Fruit fly (Drosophila melanogaster) whole organism, embryonic: ENCODE data around the gene CG13386.

ENCODE experiments used
- Atf6 ChIP-seq: fragments of 200-800 bp; sonication (Bioruptor generic); IDR thresholded peaks from 2 replicates; pipeline ENCODE4 v1.3.6; 2022; ENCODE audit warnings: missing biosample characterization, missing genetic modification characterization
- BtbVII ChIP-seq: fragments of 200-800 bp; sonication (Bioruptor generic); optimal IDR thresholded peaks from 3 replicates; lab custom pipeline; 2017; ENCODE audit warnings: missing biosample characterization, mild to moderate bottlenecking, missing genetic modification characterization
- CG10366 ChIP-seq: fragments of 200-800 bp; sonication (Bioruptor generic); IDR thresholded peaks from 2 replicates; pipeline ENCODE4 v1.3.6; 2022; ENCODE audit warnings: missing biosample characterization, missing genetic modification characterization
- CG10654 ChIP-seq: fragments of 200-800 bp; sonication (Bioruptor generic); optimal IDR thresholded peaks from 2 replicates; lab custom pipeline; 2016; ENCODE audit warnings: missing biosample characterization, missing genetic modification characterization
- CG11093 ChIP-seq: fragments of 200-800 bp; sonication (Bioruptor generic); IDR thresholded peaks from 3 replicates; pipeline ENCODE4 v1.3.6; 2022; ENCODE audit warnings: missing biosample characterization, missing genetic modification characterization
- CG12744 ChIP-seq: fragments of 200-800 bp; sonication (Bioruptor generic); optimal IDR thresholded peaks from 2 replicates; lab custom pipeline; 2016; ENCODE audit warnings: missing biosample characterization, missing genetic modification characterization
- CG17568 ChIP-seq: fragments of 200-800 bp; sonication (Bioruptor generic); optimal IDR thresholded peaks from 2 replicates; lab custom pipeline; 2018; ENCODE audit warnings: missing biosample characterization, mild to moderate bottlenecking, missing genetic modification characterization, moderate library complexity
- CG1792 ChIP-seq: fragments of 200-800 bp; sonication (Bioruptor generic); optimal IDR thresholded peaks from 2 replicates; lab custom pipeline; 2016; ENCODE audit warnings: missing biosample characterization, missing genetic modification characterization
- CG2120 ChIP-seq: fragments of 200-800 bp; sonication (Bioruptor generic); optimal IDR thresholded peaks from 3 replicates; lab custom pipeline; 2016; ENCODE audit warnings: missing biosample characterization, missing genetic modification characterization
- CG2129 ChIP-seq: fragments of 200-800 bp; sonication (Bioruptor generic); IDR thresholded peaks from 2 replicates; pipeline ENCODE4 v1.3.6; 2022; ENCODE audit warnings: missing biosample characterization, missing genetic modification characterization; ENCODE audit not compliant: partially characterized antibody
- CG2678 ChIP-seq: fragments of 200-800 bp; sonication (Bioruptor generic); optimal IDR thresholded peaks from 3 replicates; lab custom pipeline; 2019; ENCODE audit warnings: missing biosample characterization, mild to moderate bottlenecking, missing genetic modification characterization, moderate library complexity
- CG31441 ChIP-seq: fragments of 200-800 bp; sonication (Bioruptor generic); IDR thresholded peaks from 2 replicates; pipeline ENCODE4 v1.3.6; 2022; ENCODE audit warnings: missing biosample characterization, missing genetic modification characterization
- CG32772 ChIP-seq: fragments of 200-800 bp; sonication (Bioruptor generic); IDR thresholded peaks from 2 replicates; pipeline ENCODE4 v1.3.6; 2022; ENCODE audit warnings: missing biosample characterization, missing genetic modification characterization
- CG4328 ChIP-seq: fragments of 200-800 bp; sonication (Bioruptor generic); optimal IDR thresholded peaks from 3 replicates; lab custom pipeline; 2017; ENCODE audit warnings: missing biosample characterization, missing genetic modification reagents, missing genetic modification characterization
- CG5180 ChIP-seq: fragments of 200-800 bp; sonication (Bioruptor generic); optimal IDR thresholded peaks from 3 replicates; lab custom pipeline; 2017; ENCODE audit warnings: missing biosample characterization, missing genetic modification characterization, mild to moderate bottlenecking, moderate library complexity, missing genetic modification reagents
- CG6813 ChIP-seq: fragments of 200-800 bp; sonication (Bioruptor generic); optimal IDR thresholded peaks from 2 replicates; lab custom pipeline; 2017; ENCODE audit warnings: missing biosample characterization, missing genetic modification characterization, mild to moderate bottlenecking, moderate library complexity, missing genetic modification reagents
- CG8281 ChIP-seq: fragments of 200-800 bp; sonication (Bioruptor generic); optimal IDR thresholded peaks from 2 replicates; lab custom pipeline; 2018; ENCODE audit warnings: missing biosample characterization, mild to moderate bottlenecking, missing genetic modification characterization, moderate library complexity
- CG8478 ChIP-seq: fragments of >200 bp; optimal IDR thresholded peaks from 2 replicates; lab custom pipeline; 2018
- CG8765 ChIP-seq: fragments of 200-800 bp; sonication (Bioruptor generic); IDR thresholded peaks from 2 replicates; pipeline ENCODE4 v1.3.6; 2022; ENCODE audit warnings: missing biosample characterization, missing genetic modification characterization
- CG8924 ChIP-seq: fragments of 200-800 bp; optimal IDR thresholded peaks from 3 replicates; lab custom pipeline; 2019; ENCODE audit warnings: missing biosample characterization, mild to moderate bottlenecking, missing genetic modification characterization, moderate library complexity
- CG8944 ChIP-seq: fragments of 200-800 bp; sonication (Bioruptor generic); optimal IDR thresholded peaks from 3 replicates; lab custom pipeline; 2016; ENCODE audit warnings: missing biosample characterization, missing genetic modification characterization
- CG9817 ChIP-seq: fragments of 200-800 bp; sonication (Bioruptor generic); optimal IDR thresholded peaks from 2 replicates; lab custom pipeline; 2018; ENCODE audit warnings: missing biosample characterization, mild to moderate bottlenecking, missing genetic modification characterization, moderate library complexity
- Dip2 ChIP-seq: fragments of 200-800 bp; sonication (Bioruptor generic); IDR thresholded peaks from 2 replicates; pipeline ENCODE4 v1.3.6; 2022; ENCODE audit warnings: missing biosample characterization, missing genetic modification characterization
- ERR ChIP-seq: fragments of 200-800 bp; sonication (Bioruptor generic); optimal IDR thresholded peaks from 2 replicates; lab custom pipeline; 2016; ENCODE audit warnings: missing biosample characterization, missing genetic modification characterization
- Hand ChIP-seq: fragments of 200-800 bp; sonication (Bioruptor generic); optimal IDR thresholded peaks from 2 replicates; lab custom pipeline; 2017; ENCODE audit warnings: mild to moderate bottlenecking, missing biosample characterization, missing genetic modification reagents, missing genetic modification characterization
- HmgZ ChIP-seq: fragments of 200-800 bp; sonication (Bioruptor generic); optimal IDR thresholded peaks from 2 replicates; lab custom pipeline; 2018; ENCODE audit warnings: missing biosample characterization, mild to moderate bottlenecking, missing genetic modification characterization
- Hr39 ChIP-seq: fragments of >200 bp; optimal IDR thresholded peaks from 2 replicates; lab custom pipeline; 2017
- Mad ChIP-seq: fragments of 200-800 bp; sonication (Bioruptor generic); optimal IDR thresholded peaks from 2 replicates; lab custom pipeline; 2016; ENCODE audit warnings: missing biosample characterization, missing genetic modification characterization
- Meics ChIP-seq: fragments of 200-800 bp; sonication (Bioruptor generic); optimal IDR thresholded peaks from 2 replicates; lab custom pipeline; 2017; ENCODE audit warnings: missing biosample characterization, mild to moderate bottlenecking, missing genetic modification characterization
- Nf-YA ChIP-seq: fragments of 200-800 bp; sonication (Bioruptor generic); IDR thresholded peaks from 2 replicates; pipeline ENCODE4 v1.3.6; 2022; ENCODE audit warnings: missing biosample characterization, missing genetic modification characterization
- Nf-YB ChIP-seq: fragments of 200-800 bp; sonication (Bioruptor generic); optimal IDR thresholded peaks from 3 replicates; lab custom pipeline; 2019; ENCODE audit warnings: missing biosample characterization, mild to moderate bottlenecking, missing genetic modification characterization, moderate library complexity
- Opbp ChIP-seq: fragments of 200-800 bp; sonication (Bioruptor generic); IDR thresholded peaks from 3 replicates; pipeline ENCODE4 v1.3.6; 2022; ENCODE audit warnings: missing biosample characterization, missing genetic modification characterization; ENCODE audit not compliant: partially characterized antibody
- Stat92E ChIP-seq, 3 experiments: fragments of >200 bp in 2 of 3; fragments of 200-800 bp in 1 of 3; sonication (Bioruptor generic) in 1 of 3; optimal IDR thresholded peaks; 2 replicates each; lab custom pipeline; 2017 to 2019; ENCODE audit warnings: missing biosample characterization in 3 of 3, missing genetic modification characterization in 3 of 3, mild to moderate bottlenecking in 1 of 3, moderate library complexity in 1 of 3
- Trl ChIP-seq, 3 experiments: fragments of >200 bp in 2 of 3; fragments of 200-800 bp in 1 of 3; sonication (Bioruptor generic) in 1 of 3; optimal IDR thresholded peaks; 2 replicates in 1 of 3; 3 replicates in 2 of 3; lab custom pipeline; 2016 to 2017; ENCODE audit warnings: missing biosample characterization in 1 of 3, missing genetic modification characterization in 1 of 3
- ac ChIP-seq: fragments of 200-800 bp; sonication (Bioruptor generic); optimal IDR thresholded peaks from 3 replicates; lab custom pipeline; 2017; ENCODE audit warnings: missing biosample characterization, mild to moderate bottlenecking, missing genetic modification characterization
- ase ChIP-seq: fragments of 200-800 bp; sonication (Bioruptor generic); IDR thresholded peaks from 3 replicates; pipeline ENCODE4 v1.3.6; 2022; ENCODE audit warnings: missing biosample characterization, missing genetic modification characterization
- btn ChIP-seq: fragments of 200-800 bp; sonication (Bioruptor generic); optimal IDR thresholded peaks from 2 replicates; lab custom pipeline; 2016; ENCODE audit warnings: missing biosample characterization, missing genetic modification characterization
- cg ChIP-seq: fragments of 200-800 bp; sonication (Bioruptor generic); optimal IDR thresholded peaks from 3 replicates; lab custom pipeline; 2019; ENCODE audit warnings: missing biosample characterization, mild to moderate bottlenecking, missing genetic modification characterization, moderate library complexity
- cwo ChIP-seq: fragments of 200-800 bp; sonication (Bioruptor generic); optimal IDR thresholded peaks from 3 replicates; lab custom pipeline; 2017; ENCODE audit warnings: missing biosample characterization, missing genetic modification characterization, mild to moderate bottlenecking, moderate library complexity, missing genetic modification reagents
- ems ChIP-seq: fragments of 200-800 bp; sonication (Bioruptor generic); optimal IDR thresholded peaks from 3 replicates; lab custom pipeline; 2016; ENCODE audit warnings: missing biosample characterization, missing genetic modification characterization
- gcm ChIP-seq: fragments of 200-800 bp; sonication (Bioruptor generic); optimal IDR thresholded peaks from 2 replicates; lab custom pipeline; 2019; ENCODE audit warnings: missing biosample characterization, mild to moderate bottlenecking, missing genetic modification characterization, moderate library complexity
- hkb ChIP-seq, 2 experiments: fragments of 200-800 bp in 1 of 2; fragments of >200 bp in 1 of 2; sonication (Bioruptor generic) in 1 of 2; IDR thresholded peaks in 1 of 2; optimal IDR thresholded peaks in 1 of 2; 2 replicates each; pipeline versions ENCODE4 v1.3.6 to Lab custom; 2017 to 2022; ENCODE audit warnings: missing biosample characterization in 1 of 2, missing genetic modification characterization in 1 of 2
- hth ChIP-seq: fragments of >200 bp; optimal IDR thresholded peaks from 2 replicates; lab custom pipeline; 2017; ENCODE audit warnings: inconsistent platforms
- nom ChIP-seq: fragments of 200-800 bp; sonication (Bioruptor generic); optimal IDR thresholded peaks from 2 replicates; lab custom pipeline; 2017; ENCODE audit warnings: missing biosample characterization, missing genetic modification characterization, mild to moderate bottlenecking, moderate library complexity, missing genetic modification reagents
- sd ChIP-seq: fragments of 200-800 bp; sonication (Bioruptor generic); optimal IDR thresholded peaks from 3 replicates; lab custom pipeline; 2018; ENCODE audit warnings: missing biosample characterization, mild to moderate bottlenecking, missing genetic modification characterization, moderate library complexity
- sr ChIP-seq: fragments of 200-800 bp; sonication (Bioruptor generic); IDR thresholded peaks from 3 replicates; pipeline ENCODE4 v1.3.6; 2022; ENCODE audit warnings: missing biosample characterization, missing genetic modification characterization
- yki ChIP-seq: fragments of >200 bp; optimal IDR thresholded peaks from 3 replicates; lab custom pipeline; 2018

The CG13386 gene

DNA sequence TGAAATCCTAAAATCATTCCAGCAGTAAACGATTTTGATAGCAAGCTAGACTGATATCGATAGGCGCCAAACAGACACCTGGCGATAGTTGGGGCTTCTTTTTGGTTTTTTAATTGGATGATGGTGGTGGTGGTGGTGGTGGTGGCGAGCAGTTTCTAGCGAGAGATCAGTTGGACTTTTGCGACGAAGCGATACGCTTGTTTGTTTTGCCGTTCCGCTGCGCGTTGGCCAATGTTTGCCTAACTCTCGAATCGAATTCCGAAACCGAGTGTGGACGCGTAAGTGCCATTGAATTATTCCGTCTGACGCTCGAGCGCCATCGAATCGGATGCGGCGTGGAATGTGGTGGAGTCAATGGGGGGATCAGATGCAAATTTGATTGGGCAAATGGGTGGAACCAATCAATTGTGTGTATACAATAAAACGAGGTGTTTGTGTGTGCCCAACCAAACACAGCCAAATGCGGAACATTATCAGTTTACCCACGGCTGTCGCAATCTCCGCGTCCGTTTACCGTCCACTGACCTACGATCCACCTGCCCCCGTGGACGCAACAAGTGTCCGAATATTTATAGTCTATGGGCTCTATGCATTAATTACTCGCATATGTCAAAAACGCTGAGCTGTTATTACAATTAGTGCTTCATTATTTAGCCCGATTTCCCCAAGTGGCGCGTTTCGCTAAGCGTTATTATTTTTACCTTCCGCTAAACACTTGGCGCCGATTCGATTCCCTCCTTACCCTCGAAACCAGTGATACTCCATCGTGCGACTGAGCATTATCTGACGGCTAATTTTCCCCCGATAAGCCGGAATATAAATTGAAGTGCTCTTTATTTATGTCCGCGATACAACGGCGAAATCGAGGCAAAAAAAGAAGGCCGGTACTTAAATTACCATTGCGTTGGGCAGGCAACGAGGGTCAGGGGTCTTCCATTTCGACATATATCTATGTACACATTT lies 28.2 kb upstream of the CG13386 start, which contains the start of gene CG17292 (continued):
- TF ChIP-seq CG2129 (GFP tag; lab: Robert Waterston, UW) (peak; percentile 31; the same call in 1 of the 2 replicates), CG9817 (tag; lab: Kevin White, UChicago) (peak; percentile 17), Trl (optimal IDR thresholded peaks at IDR 0.05; lab: Kevin White, UChicago) (no peak), Trl (GFP tag; optimal IDR thresholded peaks at IDR 0.05; lab: Kevin White, UChicago) (peak; percentile 43), HmgZ (peak; percentile 83), CG8765 (GFP tag; lab: Robert Waterston, UW) (no peak), Nf-YA (GFP tag; lab: Robert Waterston, UW) (peak; percentile 41; the same call in 1 of the 2 replicates), cwo (GFP tag; lab: Kevin White, UChicago) (peak; percentile 52), Hand (GFP tag; lab: Kevin White, UChicago) (peak; percentile 30), sr (GFP tag; lab: Robert Waterston, UW) (peak; percentile 61; the same call in 2 of the 3 replicates), CG4328 (GFP tag; lab: Kevin White, UChicago) (peak; percentile 9), hkb (optimal IDR thresholded peaks at IDR 0.05; lab: Kevin White, UChicago) (no peak), hkb (GFP tag; IDR thresholded peaks at IDR 0.05; lab: Robert Waterston, UW) (peak; percentile 85), ems (GFP tag; lab: Kevin White, UChicago) (peak; percentile 46), btn (GFP tag; lab: Kevin White, UChicago) (no peak), Meics (GFP tag; lab: Kevin White, UChicago) (peak; percentile 67), CG8944 (GFP tag; lab: Kevin White, UChicago) (no peak), Stat92E (GFP tag; optimal IDR thresholded peaks at IDR 0.05; lab: Kevin White, UChicago) (no peak), CG8281 (tag; lab: Kevin White, UChicago) (no peak), ase (GFP tag; lab: Robert Waterston, UW) (peak; percentile 62; the same call in 1 of the 3 replicates), Dip2 (GFP tag; lab: Robert Waterston, UW) (no peak), nom (GFP tag; lab: Kevin White, UChicago) (no peak), CG10654 (no peak), yki (no peak), CG1792 (GFP tag; lab: Kevin White, UChicago) (peak; percentile 45), gcm (GFP tag; lab: Kevin White, UChicago) (peak; percentile 59), CG2678 (peak; percentile 49), cg (peak; percentile 51), CG17568 (no peak), Opbp (GFP tag; lab: Robert Waterston, UW) (peak; percentile 95), CG2120 (GFP tag; lab: Kevin White, UChicago) (peak; percentile 60), CG8478 (lab: Kevin White, UChicago) (no peak), CG5180 (GFP tag; lab: Kevin White, UChicago) (peak; percentile 39), CG6813 (peak; percentile 17), CG10366 (GFP tag; lab: Robert Waterston, UW) (peak; percentile 43; the same call in 1 of the 2 replicates), hth (no peak), Hr39 (lab: Kevin White, UChicago) (no peak), sd (tag; lab: Kevin White, UChicago) (peak; percentile 97), CG8924 (peak; percentile 43), CG12744 (no peak), CG32772 (GFP tag; lab: Robert Waterston, UW) (peak; percentile 31; the same call in 1 of the 2 replicates), Atf6 (GFP tag; lab: Robert Waterston, UW) (peak; percentile 86), CG11093 (no peak), ERR (peak; percentile 6), CG31441 (GFP tag; lab: Robert Waterston, UW) (0 out of 2 replicates have a peak, but pooled peaks have one; percentile 11), BtbVII (GFP tag; lab: Kevin White, UChicago) (peak; percentile 58), Nf-YB (GFP tag; lab: Kevin White, UChicago) (peak; percentile 94), ac (GFP tag; lab: Kevin White, UChicago) (no peak), Mad (GFP tag; lab: Kevin White, UChicago) (peak; percentile 42)
